Fruit fly (Drosophila melanogaster) whole organism, embryonic: ENCODE results near the gene CG12814.
A peak's percentile ranks its signal among the peaks of the same experiment; 100 is the strongest.

Source experiments
- Bgb ChIP-seq: fragments of 200-800 bp; sonication (Bioruptor generic); IDR thresholded peaks from 2 replicates; pipeline ENCODE4 v1.3.6; 2022; ENCODE audit warnings: missing biosample characterization, missing genetic modification characterization; ENCODE audit not compliant: partially characterized antibody
- Blimp-1 ChIP-seq: fragments of 200-800 bp; sonication (Bioruptor generic); optimal IDR thresholded peaks from 3 replicates; lab custom pipeline; 2018; ENCODE audit warnings: missing biosample characterization, missing genetic modification characterization, mild to moderate bottlenecking, moderate library complexity, missing genetic modification reagents
- CG10366 ChIP-seq: fragments of 200-800 bp; sonication (Bioruptor generic); IDR thresholded peaks from 2 replicates; pipeline ENCODE4 v1.3.6; 2022; ENCODE audit warnings: missing biosample characterization, missing genetic modification characterization
- CG13296 ChIP-seq: fragments of 200-800 bp; sonication (Bioruptor generic); optimal IDR thresholded peaks from 3 replicates; lab custom pipeline; 2018; ENCODE audit warnings: missing biosample characterization, mild to moderate bottlenecking, missing genetic modification characterization
- CG14014 ChIP-seq: fragments of 200-800 bp; sonication (Bioruptor generic); IDR thresholded peaks from 2 replicates; pipeline ENCODE4 v1.3.6; 2022; ENCODE audit warnings: missing biosample characterization, missing genetic modification characterization
- CG14441 ChIP-seq: fragments of 200-800 bp; sonication (Bioruptor generic); IDR thresholded peaks from 2 replicates; pipeline ENCODE4 v1.3.6; 2022; ENCODE audit warnings: missing biosample characterization, missing genetic modification characterization
- CG14860 ChIP-seq: fragments of 200-800 bp; sonication (Bioruptor generic); IDR thresholded peaks from 3 replicates; pipeline ENCODE4 v1.3.6; 2022; ENCODE audit warnings: missing biosample characterization, missing genetic modification characterization; ENCODE audit not compliant: partially characterized antibody
- CG15011 ChIP-seq: fragments of 200-800 bp; sonication (Bioruptor generic); optimal IDR thresholded peaks from 3 replicates; lab custom pipeline; 2018; ENCODE audit warnings: missing biosample characterization, mild to moderate bottlenecking, missing genetic modification characterization
- CG1529 ChIP-seq: fragments of 200-800 bp; sonication (Bioruptor generic); optimal IDR thresholded peaks from 3 replicates; lab custom pipeline; 2018; ENCODE audit warnings: missing biosample characterization, missing genetic modification characterization
- CG15514 ChIP-seq: fragments of 200-800 bp; sonication (Bioruptor generic); optimal IDR thresholded peaks from 3 replicates; lab custom pipeline; 2017; ENCODE audit warnings: missing biosample characterization, missing genetic modification characterization, mild to moderate bottlenecking, moderate library complexity, missing genetic modification reagents
- CG16813 ChIP-seq: fragments of 200-800 bp; sonication (Bioruptor generic); IDR thresholded peaks from 3 replicates; pipeline ENCODE4 v1.3.6; 2022; ENCODE audit warnings: missing biosample characterization, missing genetic modification characterization; ENCODE audit not compliant: partially characterized antibody
- CG17328 ChIP-seq: fragments of 200-800 bp; sonication (Bioruptor generic); IDR thresholded peaks from 2 replicates; pipeline ENCODE4 v1.3.6; 2022; ENCODE audit warnings: missing biosample characterization, missing genetic modification characterization
- CG18599 ChIP-seq: fragments of 200-800 bp; sonication (Bioruptor generic); optimal IDR thresholded peaks from 3 replicates; lab custom pipeline; 2017; ENCODE audit warnings: missing biosample characterization, missing genetic modification characterization, mild to moderate bottlenecking, moderate library complexity, missing genetic modification reagents
- CG2129 ChIP-seq: fragments of 200-800 bp; sonication (Bioruptor generic); IDR thresholded peaks from 2 replicates; pipeline ENCODE4 v1.3.6; 2022; ENCODE audit warnings: missing biosample characterization, missing genetic modification characterization; ENCODE audit not compliant: partially characterized antibody
- CG32772 ChIP-seq: fragments of 200-800 bp; sonication (Bioruptor generic); IDR thresholded peaks from 2 replicates; pipeline ENCODE4 v1.3.6; 2022; ENCODE audit warnings: missing biosample characterization, missing genetic modification characterization
- CG3847 ChIP-seq: fragments of 200-800 bp; sonication (Bioruptor generic); IDR thresholded peaks from 2 replicates; pipeline ENCODE4 v1.3.6; 2022; ENCODE audit warnings: missing biosample characterization, missing genetic modification characterization
- CG4360 ChIP-seq: fragments of 200-800 bp; sonication (Bioruptor generic); IDR thresholded peaks from 2 replicates; pipeline ENCODE4 v1.3.6; 2022; ENCODE audit warnings: missing biosample characterization, missing genetic modification characterization
- CG4617 ChIP-seq: fragments of 200-800 bp; sonication (Bioruptor generic); optimal IDR thresholded peaks from 3 replicates; lab custom pipeline; 2016; ENCODE audit warnings: missing biosample characterization, missing genetic modification characterization, borderline replicate concordance
- CG6654 ChIP-seq: fragments of 200-800 bp; sonication (Bioruptor generic); optimal IDR thresholded peaks from 2 replicates; lab custom pipeline; 2017; ENCODE audit warnings: missing biosample characterization, mild to moderate bottlenecking, missing genetic modification characterization
- CG7271 ChIP-seq: fragments of 200-800 bp; sonication (Bioruptor generic); optimal IDR thresholded peaks from 2 replicates; lab custom pipeline; 2018; ENCODE audit warnings: missing biosample characterization, mild to moderate bottlenecking, missing genetic modification characterization, moderate library complexity
- CG7745 ChIP-seq: fragments of 200-800 bp; sonication (Bioruptor generic); optimal IDR thresholded peaks from 2 replicates; lab custom pipeline; 2018; ENCODE audit warnings: missing biosample characterization, mild to moderate bottlenecking, missing genetic modification characterization, moderate library complexity
- CG8478 ChIP-seq: fragments of >200 bp; optimal IDR thresholded peaks from 2 replicates; lab custom pipeline; 2018
- CG8944 ChIP-seq: fragments of 200-800 bp; sonication (Bioruptor generic); optimal IDR thresholded peaks from 3 replicates; lab custom pipeline; 2016; ENCODE audit warnings: missing biosample characterization, missing genetic modification characterization
- CkIIα-i1 ChIP-seq: fragments of 200-800 bp; sonication (Bioruptor generic); IDR thresholded peaks from 2 replicates; pipeline ENCODE4 v1.3.6; 2022; ENCODE audit warnings: missing biosample characterization, missing genetic modification characterization
- CrebB ChIP-seq: fragments of 200-800 bp; sonication (Bioruptor generic); optimal IDR thresholded peaks from 3 replicates; lab custom pipeline; 2018; ENCODE audit warnings: missing biosample characterization, mild to moderate bottlenecking, missing genetic modification characterization
- Dip2 ChIP-seq: fragments of 200-800 bp; sonication (Bioruptor generic); IDR thresholded peaks from 2 replicates; pipeline ENCODE4 v1.3.6; 2022; ENCODE audit warnings: missing biosample characterization, missing genetic modification characterization
- Fer1 ChIP-seq: fragments of 200-800 bp; sonication (Bioruptor generic); optimal IDR thresholded peaks from 2 replicates; lab custom pipeline; 2017; ENCODE audit warnings: missing biosample characterization, mild to moderate bottlenecking, missing genetic modification characterization
- Hmr ChIP-seq: fragments of 200-800 bp; sonication (Bioruptor generic); optimal IDR thresholded peaks from 3 replicates; lab custom pipeline; 2017; ENCODE audit warnings: mild to moderate bottlenecking, missing biosample characterization, missing genetic modification reagents, missing genetic modification characterization
- Hr3 ChIP-seq: fragments of 200-800 bp; sonication (Bioruptor generic); optimal IDR thresholded peaks from 3 replicates; lab custom pipeline; 2016; ENCODE audit warnings: missing biosample characterization, missing genetic modification characterization
- Hr78 ChIP-seq, 2 experiments: fragments of 200-800 bp in 1 of 2; fragments of >200 bp in 1 of 2; sonication (Bioruptor generic) in 1 of 2; optimal IDR thresholded peaks; 2 replicates each; lab custom pipeline; 2017 to 2019; ENCODE audit warnings: missing biosample characterization in 2 of 2, missing genetic modification characterization in 2 of 2, mild to moderate bottlenecking in 1 of 2, moderate library complexity in 1 of 2
- Lim3 ChIP-seq: fragments of 200-800 bp; sonication (Bioruptor generic); IDR thresholded peaks from 2 replicates; pipeline ENCODE4 v1.3.6; 2022; ENCODE audit warnings: missing biosample characterization, missing genetic modification characterization
- ash1 ChIP-seq: fragments of 200-800 bp; sonication (Bioruptor generic); optimal IDR thresholded peaks from 2 replicates; lab custom pipeline; 2018; ENCODE audit warnings: missing biosample characterization, mild to moderate bottlenecking, missing genetic modification characterization
- ci ChIP-seq: fragments of 200-800 bp; sonication (Bioruptor generic); IDR thresholded peaks from 3 replicates; pipeline ENCODE4 v1.3.6; 2022; ENCODE audit warnings: missing biosample characterization, missing genetic modification characterization
- dimm ChIP-seq: fragments of 200-800 bp; sonication (Bioruptor generic); IDR thresholded peaks from 2 replicates; pipeline ENCODE4 v1.3.6; 2022; ENCODE audit warnings: missing biosample characterization, missing genetic modification characterization
- emc ChIP-seq: fragments of 200-800 bp; sonication (Bioruptor generic); optimal IDR thresholded peaks from 2 replicates; lab custom pipeline; 2016; ENCODE audit warnings: missing biosample characterization, missing genetic modification characterization
- exex ChIP-seq: fragments of 200-800 bp; sonication (Bioruptor generic); optimal IDR thresholded peaks from 4 replicates; lab custom pipeline; 2018; ENCODE audit warnings: missing biosample characterization, mild to moderate bottlenecking, missing genetic modification characterization, moderate library complexity
- gcm2 ChIP-seq: fragments of 200-800 bp; sonication (Bioruptor generic); optimal IDR thresholded peaks from 2 replicates; lab custom pipeline; 2016; ENCODE audit warnings: missing biosample characterization, missing genetic modification characterization
- ind ChIP-seq: fragments of 200-800 bp; sonication (Bioruptor generic); optimal IDR thresholded peaks from 3 replicates; lab custom pipeline; 2016; ENCODE audit warnings: missing biosample characterization, missing genetic modification characterization
- klu ChIP-seq: fragments of 200-800 bp; sonication (Bioruptor generic); IDR thresholded peaks from 2 replicates; pipeline ENCODE4 v1.3.6; 2022; ENCODE audit warnings: missing biosample characterization, missing genetic modification characterization
- lmd ChIP-seq: fragments of 200-800 bp; sonication (Bioruptor generic); IDR thresholded peaks from 2 replicates; pipeline ENCODE4 v1.3.6; 2022; ENCODE audit warnings: missing biosample characterization, missing genetic modification characterization
- mam ChIP-seq: fragments of 200-800 bp; sonication (Bioruptor generic); optimal IDR thresholded peaks from 3 replicates; lab custom pipeline; 2016; ENCODE audit warnings: missing biosample characterization, missing genetic modification characterization
- org-1 ChIP-seq: fragments of 200-800 bp; sonication (Bioruptor generic); optimal IDR thresholded peaks from 2 replicates; lab custom pipeline; 2017; ENCODE audit warnings: missing biosample characterization, missing genetic modification characterization
- pb ChIP-seq: fragments of 200-800 bp; sonication (Bioruptor generic); optimal IDR thresholded peaks from 3 replicates; lab custom pipeline; 2016; ENCODE audit warnings: missing biosample characterization, missing genetic modification characterization
- pita ChIP-seq: fragments of 200-800 bp; sonication (Bioruptor generic); optimal IDR thresholded peaks from 2 replicates; lab custom pipeline; 2017; ENCODE audit warnings: missing biosample characterization, mild to moderate bottlenecking, missing genetic modification characterization
- salm ChIP-seq: fragments of 200-800 bp; sonication (Bioruptor generic); optimal IDR thresholded peaks from 2 replicates; lab custom pipeline; 2018; ENCODE audit warnings: missing biosample characterization, mild to moderate bottlenecking, missing genetic modification characterization
- sens ChIP-seq: fragments of 200-800 bp; sonication (Bioruptor generic); peaks from one replicate; lab custom pipeline; 2016; ENCODE audit warnings: missing biosample characterization, missing genetic modification characterization
- sim ChIP-seq: fragments of 200-800 bp; sonication (Bioruptor generic); IDR thresholded peaks from 2 replicates; pipeline ENCODE4 v1.3.6; 2022; ENCODE audit warnings: missing biosample characterization, missing genetic modification characterization
- sug ChIP-seq: fragments of 200-800 bp; optimal IDR thresholded peaks from 2 replicates; lab custom pipeline; 2019; ENCODE audit warnings: missing biosample characterization, mild to moderate bottlenecking, missing genetic modification characterization, moderate library complexity
- toy ChIP-seq: fragments of 200-800 bp; sonication (Bioruptor generic); IDR thresholded peaks from 2 replicates; pipeline ENCODE4 v1.3.6; 2022; ENCODE audit warnings: missing biosample characterization, missing genetic modification characterization
- wek ChIP-seq: fragments of 200-800 bp; sonication (Bioruptor generic); optimal IDR thresholded peaks from 3 replicates; lab custom pipeline; 2018; ENCODE audit warnings: missing biosample characterization, mild to moderate bottlenecking, missing genetic modification characterization, moderate library complexity
- zen ChIP-seq: fragments of 200-800 bp; sonication (Bioruptor generic); optimal IDR thresholded peaks from 3 replicates; lab custom pipeline; 2018; ENCODE audit warnings: missing biosample characterization, mild to moderate bottlenecking, missing genetic modification characterization, moderate library complexity
- zfh2 ChIP-seq: fragments of 200-800 bp; sonication (Bioruptor generic); optimal IDR thresholded peaks from 2 replicates; lab custom pipeline; 2016; ENCODE audit warnings: missing biosample characterization, missing genetic modification characterization

CG12814 gene

dm6 chr3R:10161163-10161562 is 28.2 kb downstream of the CG12814 start, which contains the start of gene CG6254 (continued):
- TF ChIP-seq CG14014 (GFP tag; lab: Robert Waterston, UW): peak; percentile 64; the same call in 1 of the 2 replicates
- no peak for TF ChIP-seq CkIIα-i1 (GFP tag; lab: Robert Waterston, UW)
- TF ChIP-seq CG15011 (GFP tag; lab: Kevin White, UChicago): no peak
- TF ChIP-seq Bgb: peak; percentile 66
- peak; percentile 63 for TF ChIP-seq mam (GFP tag; lab: Kevin White, UChicago)
- TF ChIP-seq gcm2 (GFP tag; lab: Kevin White, UChicago): no peak
- TF ChIP-seq Hmr: no peak
- no peak for TF ChIP-seq emc (GFP tag; lab: Kevin White, UChicago)
- no peak for TF ChIP-seq klu (GFP tag; lab: Robert Waterston, UW)
- peak; percentile 34; the same call in 1 of the 2 replicates for TF ChIP-seq CG14441 (GFP tag; lab: Robert Waterston, UW)
- no peak for TF ChIP-seq toy (GFP tag; lab: Robert Waterston, UW)
- TF ChIP-seq CG15514 (GFP tag; lab: Kevin White, UChicago): peak; percentile 100
- peak; percentile 52 for TF ChIP-seq ind (GFP tag; lab: Kevin White, UChicago)
- TF ChIP-seq CG4617: peak; percentile 85
- TF ChIP-seq salm (tag; lab: Kevin White, UChicago): no peak
- no peak for TF ChIP-seq exex
- TF ChIP-seq CG10366 (GFP tag; lab: Robert Waterston, UW): no peak
- TF ChIP-seq CG14860 (GFP tag; lab: Robert Waterston, UW): no peak
- no peak for TF ChIP-seq CG17328
- no peak for TF ChIP-seq Dip2
- no peak for TF ChIP-seq CG8478 (lab: Kevin White, UChicago)
- TF ChIP-seq sens: peak; percentile 58
- TF ChIP-seq CG7745 (tag; lab: Kevin White, UChicago): no peak
- no peak for TF ChIP-seq sim (GFP tag; lab: Robert Waterston, UW)
- TF ChIP-seq CrebB (tag; lab: Kevin White, UChicago): no peak
- TF ChIP-seq Lim3: no peak
- TF ChIP-seq dimm (GFP tag; lab: Robert Waterston, UW): no peak
- peak; percentile 61 for TF ChIP-seq Blimp-1 (GFP tag; lab: Kevin White, UChicago)
- no peak for TF ChIP-seq CG6654 (GFP tag; lab: Kevin White, UChicago)
- 0 out of 3 replicates have a peak, but pooled peaks have one; percentile 47 for TF ChIP-seq ci (GFP tag; lab: Robert Waterston, UW)
- peak; percentile 27 for TF ChIP-seq pb
- 0 out of 2 replicates have a peak, but pooled peaks have one; percentile 22 for TF ChIP-seq CG3847
- TF ChIP-seq CG13296 (GFP tag; lab: Kevin White, UChicago): no peak
- TF ChIP-seq wek (GFP tag; lab: Kevin White, UChicago): no peak
- TF ChIP-seq CG7271 (tag; lab: Kevin White, UChicago): no peak
- no peak for TF ChIP-seq CG32772 (GFP tag; lab: Robert Waterston, UW)
- TF ChIP-seq zen (tag; lab: Kevin White, UChicago): peak; percentile 37
- TF ChIP-seq Hr3: no peak
- TF ChIP-seq lmd (GFP tag; lab: Robert Waterston, UW): no peak
- TF ChIP-seq CG2129 (GFP tag; lab: Robert Waterston, UW): no peak
- TF ChIP-seq CG8944 (GFP tag; lab: Kevin White, UChicago): peak; percentile 30
- no peak for TF ChIP-seq CG4360 (GFP tag; lab: Robert Waterston, UW)
- TF ChIP-seq CG1529: no peak
- TF ChIP-seq Fer1 (GFP tag; lab: Kevin White, UChicago): no peak
- peak; percentile 50 for TF ChIP-seq zfh2
- no peak for TF ChIP-seq CG18599 (GFP tag; lab: Kevin White, UChicago)
- TF ChIP-seq sug (tag; lab: Kevin White, UChicago): no peak
- no peak for TF ChIP-seq Hr78 (GFP tag; optimal IDR thresholded peaks at IDR 0.05; lab: Kevin White, UChicago)
- TF ChIP-seq org-1 (GFP tag; lab: Kevin White, UChicago): no peak
- no peak for TF ChIP-seq ash1 (GFP tag; lab: Kevin White, UChicago)
- peak; percentile 32; the same call in 1 of the 3 replicates for TF ChIP-seq CG16813 (GFP tag; lab: Robert Waterston, UW)
- no peak for TF ChIP-seq pita (GFP tag; lab: Kevin White, UChicago)
